Fruit fly (Drosophila melanogaster): ENCODE data around the gene Prosbeta4.

The Prosbeta4 gene

dm6 chr2L:16752340-16752739 lies 20.4 kb upstream of the Prosbeta4 start:
- no peak for TF ChIP-seq CG33017 (tag; optimal IDR thresholded peaks at IDR 0.05)
- TF ChIP-seq cic (GFP tag; optimal IDR thresholded peaks at IDR 0.05), result no peak
- peak; percentile 59 for TF ChIP-seq tj (GFP tag; optimal IDR thresholded peaks at IDR 0.05)

dm6 chr2L:16747145-16747544 lies 15.2 kb upstream of the Prosbeta4 start:
- no peak for TF ChIP-seq CG14711 (tag; optimal IDR thresholded peaks at IDR 0.05)
- TF ChIP-seq cnc (optimal IDR thresholded peaks at IDR 0.05), result no peak
- no peak for TF ChIP-seq CG5204 (GFP tag; optimal IDR thresholded peaks at IDR 0.05)
- TF ChIP-seq Clk (GFP tag; optimal IDR thresholded peaks at IDR 0.05), result no peak

dm6 chr2L:16743055-16743805 lies 11.3 kb upstream of the Prosbeta4 start, which contains the start of the genes LSm7 and BuGZ:
Gene LSm7, minus strand, starts transcription at chr2L:16743100.
Gene BuGZ, plus strand, starts transcription at chr2L:16743405.
- TF ChIP-seq ovo (GFP tag; optimal IDR thresholded peaks at IDR 0.05), result no peak
- TF ChIP-seq Mnt (GFP tag; optimal IDR thresholded peaks at IDR 0.05), result peak; percentile 75
- TF ChIP-seq CG14711 (tag; optimal IDR thresholded peaks at IDR 0.05), result no peak
- peak; percentile 26 for TF ChIP-seq pad (GFP tag; optimal IDR thresholded peaks at IDR 0.05)
- TF ChIP-seq bab1 (GFP tag; optimal IDR thresholded peaks at IDR 0.05), result peak; percentile 57
- peak; percentile 4 for TF ChIP-seq tj (GFP tag; optimal IDR thresholded peaks at IDR 0.05)
- TF ChIP-seq Hr96 (GFP tag; optimal IDR thresholded peaks at IDR 0.05), result peak; percentile 1
- peak; percentile 33 for TF ChIP-seq CG11617 (GFP tag; optimal IDR thresholded peaks at IDR 0.05)

- no peak for TF ChIP-seq pad (GFP tag; optimal IDR thresholded peaks at IDR 0.05)
- no peak for TF ChIP-seq toe (GFP tag; optimal IDR thresholded peaks at IDR 0.05)
These were observed 6.4 kb upstream of the Prosbeta4 start, which contains the start of the genes glu and ChLD3 for dm6 chr2L:16738206-16738900. Gene glu, minus strand, starts transcription at chr2L:16738388. Gene ChLD3, plus strand, starts transcription at chr2L:16738850.

dm6 chr2L:16732338-16732892 lies 482 bp upstream of the Prosbeta4 start, which contains the start of gene Nubp1:
Gene Nubp1, plus strand, starts transcription at chr2L:16732550.
- TF ChIP-seq Hr96 (GFP tag; optimal IDR thresholded peaks at IDR 0.05), result no peak
- no peak for TF ChIP-seq Crg-1 (GFP tag; optimal IDR thresholded peaks at IDR 0.05)
- TF ChIP-seq toe (GFP tag; optimal IDR thresholded peaks at IDR 0.05), result no peak
- TF ChIP-seq tj (GFP tag; optimal IDR thresholded peaks at IDR 0.05), result no peak
- no peak for TF ChIP-seq CG12768 (GFP tag; optimal IDR thresholded peaks at IDR 0.05)
- no peak for TF ChIP-seq CG7101 (tag; optimal IDR thresholded peaks at IDR 0.05)
- no peak for TF ChIP-seq bab1 (GFP tag; optimal IDR thresholded peaks at IDR 0.05)
- no peak for TF ChIP-seq cic (GFP tag; optimal IDR thresholded peaks at IDR 0.05)
- no peak for TF ChIP-seq ovo (GFP tag; optimal IDR thresholded peaks at IDR 0.05)
- no peak for TF ChIP-seq CG7045 (GFP tag; optimal IDR thresholded peaks at IDR 0.05)
- no peak for TF ChIP-seq CG11617 (GFP tag; optimal IDR thresholded peaks at IDR 0.05)
- no peak for TF ChIP-seq kay (GFP tag; ENCODE audit: borderline replicate concordance)
- TF ChIP-seq CG5204 (GFP tag; optimal IDR thresholded peaks at IDR 0.05), result no peak
- no peak for TF ChIP-seq pad (GFP tag; optimal IDR thresholded peaks at IDR 0.05)
- no peak for TF ChIP-seq Mnt (GFP tag; optimal IDR thresholded peaks at IDR 0.05)

dm6 chr2L:16730939-16731338 lies 994 bp downstream of the Prosbeta4 start, which contains the start of gene CG17996:
Gene CG17996, minus strand, starts transcription at chr2L:16731039.
- TF ChIP-seq CG14711 (tag; optimal IDR thresholded peaks at IDR 0.05) (no peak), tj (GFP tag; optimal IDR thresholded peaks at IDR 0.05) (no peak), ovo (GFP tag; optimal IDR thresholded peaks at IDR 0.05) (no peak), Mnt (GFP tag; optimal IDR thresholded peaks at IDR 0.05) (no peak), cic (GFP tag; optimal IDR thresholded peaks at IDR 0.05) (no peak), CG11617 (GFP tag; optimal IDR thresholded peaks at IDR 0.05) (no peak), CG1620 (GFP tag; optimal IDR thresholded peaks at IDR 0.05) (no peak), Hr96 (GFP tag; optimal IDR thresholded peaks at IDR 0.05) (no peak), pad (GFP tag; optimal IDR thresholded peaks at IDR 0.05) (no peak), bab1 (GFP tag; optimal IDR thresholded peaks at IDR 0.05) (no peak), CG33017 (tag; optimal IDR thresholded peaks at IDR 0.05) (no peak), CG7101 (tag; optimal IDR thresholded peaks at IDR 0.05) (no peak), toe (GFP tag; optimal IDR thresholded peaks at IDR 0.05) (no peak), cnc (optimal IDR thresholded peaks at IDR 0.05) (no peak), Crg-1 (GFP tag; optimal IDR thresholded peaks at IDR 0.05) (no peak), CG7045 (GFP tag; optimal IDR thresholded peaks at IDR 0.05) (no peak), CG12768 (GFP tag; optimal IDR thresholded peaks at IDR 0.05) (no peak), kay (GFP tag; ENCODE audit: borderline replicate concordance) (no peak), CG5204 (GFP tag; optimal IDR thresholded peaks at IDR 0.05) (no peak)

- TF ChIP-seq CG33017 (tag; optimal IDR thresholded peaks at IDR 0.05) (no peak), pad (GFP tag; optimal IDR thresholded peaks at IDR 0.05) (no peak), CG12768 (GFP tag; optimal IDR thresholded peaks at IDR 0.05) (no peak), cnc (optimal IDR thresholded peaks at IDR 0.05) (no peak), Mnt (GFP tag; optimal IDR thresholded peaks at IDR 0.05) (peak; percentile 2), Hr96 (GFP tag; optimal IDR thresholded peaks at IDR 0.05) (no peak)
These were observed 2.4 kb downstream of the Prosbeta4 start, which contains the start of gene Tsen2 for dm6 chr2L:16729556-16729955. Gene Tsen2, plus strand, starts transcription at chr2L:16729777.

Measured in whole organism, adult.